Worm (Caenorhabditis elegans) whole organism, L4 larva: Measurements from ENCODE around the gene npp-15.

Experiments used
- F26F4.8 ChIP-seq: fragments of 200-800 bp; sonication (Bioruptor generic); conservative IDR thresholded peaks from 2 replicates; pipeline ENCODE4 v1.3.6; 2022; ENCODE audit warnings: missing genetic modification characterization, missing compliant biosample characterization
- F37D6.2 ChIP-seq: sonication (generic microtip); optimal IDR thresholded peaks from 2 replicates; lab custom pipeline; 2016; ENCODE audit warnings: mild to moderate bottlenecking, missing genetic modification characterization, missing compliant biosample characterization
- F44E2.7 ChIP-seq: fragments of 200-800 bp; sonication (Bioruptor generic); IDR thresholded peaks from 2 replicates; pipeline ENCODE4 v2.1.2; 2022; ENCODE audit warnings: missing genetic modification characterization, missing compliant biosample characterization
- F49E8.2 ChIP-seq: sonication (generic microtip); optimal IDR thresholded peaks from 2 replicates; lab custom pipeline; 2016; ENCODE audit warnings: missing compliant biosample characterization, mild to moderate bottlenecking, missing genetic modification characterization, borderline replicate concordance
- Y75B8A.6 ChIP-seq: fragments of 200-800 bp; sonication (Bioruptor generic); IDR thresholded peaks from 2 replicates; pipeline ENCODE4 v1.3.6; 2022; ENCODE audit warnings: missing genetic modification reagents, missing genetic modification characterization, missing compliant biosample characterization
- ZK337.2 ChIP-seq: fragments of 200-800 bp; sonication (Bioruptor generic); IDR thresholded peaks from 2 replicates; pipeline ENCODE4 v1.3.6; 2022; ENCODE audit warnings: missing genetic modification reagents, missing genetic modification characterization, missing compliant biosample characterization
- aha-1 ChIP-seq: fragments of 150-350 bp; peaks from one replicate; lab custom pipeline; 2014; ENCODE audit warnings: missing biosample characterization, missing genetic modification characterization
- aly-2 ChIP-seq: sonication (generic microtip); optimal IDR thresholded peaks from 2 replicates; lab custom pipeline; 2018; ENCODE audit warnings: missing biosample characterization, missing genetic modification characterization
- arid-1 ChIP-seq: fragments of 200-800 bp; sonication (Bioruptor generic); conservative IDR thresholded peaks from 2 replicates; pipeline ENCODE4 v1.3.6; 2022; ENCODE audit warnings: missing genetic modification reagents, missing genetic modification characterization, missing compliant biosample characterization
- ceh-20 ChIP-seq: fragments of 200-800 bp; sonication (Bioruptor generic); IDR thresholded peaks from 2 replicates; pipeline ENCODE4 v1.3.6; 2022; ENCODE audit warnings: missing genetic modification reagents, missing genetic modification characterization, missing compliant biosample characterization
- cey-2 ChIP-seq: sonication (generic microtip); optimal IDR thresholded peaks from 3 replicates; lab custom pipeline; 2017; ENCODE audit warnings: missing genetic modification characterization, mild to moderate bottlenecking, missing compliant biosample characterization, antibody characterized with exemption, borderline replicate concordance; ENCODE audit not compliant: insufficient read depth
- daf-12 ChIP-seq: fragments of 150-350 bp; optimal IDR thresholded peaks from 2 replicates; lab custom pipeline; 2014; ENCODE audit warnings: missing biosample characterization, missing genetic modification reagents, missing genetic modification characterization
- daf-16 ChIP-seq, 3 experiments: sonication (generic microtip); optimal IDR thresholded peaks; 2 replicates each; lab custom pipeline; 2016 to 2017; ENCODE audit warnings: missing genetic modification characterization in 3 of 3, missing genetic modification reagents in 3 of 3, mild to moderate bottlenecking in 2 of 3, missing compliant biosample characterization in 2 of 3, missing biosample characterization in 1 of 3, moderate library complexity in 1 of 3
- daf-19 ChIP-seq: fragments of 200-800 bp; sonication (Bioruptor generic); conservative IDR thresholded peaks from 2 replicates; pipeline ENCODE4 v1.3.6; 2022; ENCODE audit warnings: missing genetic modification characterization, missing compliant biosample characterization
- daf-8 ChIP-seq: fragments of 200-800 bp; sonication (Bioruptor generic); IDR thresholded peaks from 2 replicates; pipeline ENCODE4 v1.3.6; 2022; ENCODE audit warnings: missing genetic modification characterization, missing compliant biosample characterization
- dmd-6 ChIP-seq: fragments of 200-800 bp; sonication (Bioruptor generic); IDR thresholded peaks from 2 replicates; pipeline ENCODE4 v1.3.6; 2022; ENCODE audit warnings: missing genetic modification reagents, missing genetic modification characterization, missing compliant biosample characterization
- dmd-8 ChIP-seq: fragments of 200-800 bp; sonication (Bioruptor generic); IDR thresholded peaks from 2 replicates; pipeline ENCODE4 v1.3.6; 2022; ENCODE audit warnings: missing genetic modification characterization, missing compliant biosample characterization
- dve-1 ChIP-seq: sonication (generic microtip); optimal IDR thresholded peaks from 2 replicates; lab custom pipeline; 2017; ENCODE audit warnings: antibody characterized with exemption, mild to moderate bottlenecking, missing genetic modification characterization, missing compliant biosample characterization; ENCODE audit not compliant: insufficient read depth
- egl-27 ChIP-seq: sonication (generic microtip); optimal IDR thresholded peaks from 3 replicates; lab custom pipeline; 2017; ENCODE audit warnings: missing biosample characterization, missing genetic modification reagents, missing genetic modification characterization
- egl-43 ChIP-seq: fragments of 200-800 bp; sonication (Bioruptor generic); IDR thresholded peaks from 2 replicates; pipeline ENCODE4 v1.3.6; 2022; ENCODE audit warnings: missing genetic modification reagents, missing genetic modification characterization, missing compliant biosample characterization
- lim-7 ChIP-seq: fragments of 200-800 bp; sonication (Bioruptor generic); IDR thresholded peaks from 2 replicates; pipeline ENCODE4 v1.3.6; 2022; ENCODE audit warnings: missing genetic modification characterization, missing compliant biosample characterization
- lin-1 ChIP-seq: fragments of 200-800 bp; sonication (Bioruptor generic); IDR thresholded peaks from 2 replicates; pipeline ENCODE4 v1.3.6; 2022; ENCODE audit warnings: missing genetic modification reagents, missing genetic modification characterization, missing compliant biosample characterization
- lin-29 ChIP-seq: fragments of 200-800 bp; sonication (Bioruptor generic); IDR thresholded peaks from 2 replicates; pipeline ENCODE4 v1.3.6; 2022; ENCODE audit warnings: missing genetic modification reagents, missing genetic modification characterization, missing compliant biosample characterization
- lin-38 ChIP-seq: fragments of 200-800 bp; sonication (Bioruptor generic); IDR thresholded peaks from 2 replicates; pipeline ENCODE4 v1.3.6; 2022; ENCODE audit warnings: missing genetic modification reagents, missing genetic modification characterization, missing compliant biosample characterization
- lin-39 ChIP-seq: fragments of 150-350 bp; optimal IDR thresholded peaks from 2 replicates; lab custom pipeline; 2014; ENCODE audit warnings: missing biosample characterization, missing genetic modification reagents, missing genetic modification characterization
- lir-3 ChIP-seq: sonication (generic microtip); optimal IDR thresholded peaks from 2 replicates; lab custom pipeline; 2016; ENCODE audit warnings: mild to moderate bottlenecking, missing genetic modification characterization, missing compliant biosample characterization
- madf-9 ChIP-seq: fragments of 200-800 bp; sonication (Bioruptor generic); conservative IDR thresholded peaks from 2 replicates; pipeline ENCODE4 v1.3.6; 2022; ENCODE audit warnings: missing genetic modification reagents, missing genetic modification characterization, missing compliant biosample characterization
- mdl-1 ChIP-seq, 2 experiments: fragments of 150-350 bp in 1 of 2; sonication (generic microtip) in 1 of 2; optimal IDR thresholded peaks; 2 replicates each; lab custom pipeline; 2014 to 2017; ENCODE audit warnings: missing biosample characterization in 2 of 2, missing genetic modification characterization in 2 of 2
- mep-1 ChIP-seq: fragments of 150-350 bp; sonication (generic microtip); optimal IDR thresholded peaks from 3 replicates; lab custom pipeline; 2014; ENCODE audit warnings: missing biosample characterization, missing genetic modification characterization
- mes-2 ChIP-seq: sonication (generic microtip); optimal IDR thresholded peaks from 2 replicates; lab custom pipeline; 2016; ENCODE audit warnings: missing genotype, mild to moderate bottlenecking, missing genetic modification characterization, missing compliant biosample characterization; ENCODE audit not compliant: poor library complexity, severe bottlenecking
- nhr-10 ChIP-seq: fragments of 150-350 bp; optimal IDR thresholded peaks from 2 replicates; lab custom pipeline; 2014; ENCODE audit warnings: missing biosample characterization, missing genetic modification characterization
- nhr-11 ChIP-seq: fragments of 150-350 bp; optimal IDR thresholded peaks from 2 replicates; lab custom pipeline; 2014; ENCODE audit warnings: missing biosample characterization, missing genetic modification characterization
- nhr-237 ChIP-seq: sonication (generic microtip); optimal IDR thresholded peaks from 2 replicates; lab custom pipeline; 2017; ENCODE audit warnings: missing biosample characterization, missing genetic modification characterization
- nhr-25 ChIP-seq: sonication (generic microtip); optimal IDR thresholded peaks from 2 replicates; lab custom pipeline; 2017; ENCODE audit warnings: missing genetic modification characterization, mild to moderate bottlenecking, missing compliant biosample characterization, antibody characterized with exemption, moderate library complexity, borderline replicate concordance; ENCODE audit not compliant: insufficient read depth
- nhr-41 ChIP-seq: fragments of 200-800 bp; sonication (Bioruptor generic); IDR thresholded peaks from 2 replicates; pipeline ENCODE4 v1.3.6; 2022; ENCODE audit warnings: missing genetic modification reagents, missing genetic modification characterization, missing compliant biosample characterization
- nhr-42 ChIP-seq: fragments of 200-800 bp; sonication (Bioruptor generic); IDR thresholded peaks from 2 replicates; pipeline ENCODE4 v1.3.6; 2022; ENCODE audit warnings: missing genetic modification characterization, missing compliant biosample characterization
- nhr-48 ChIP-seq: sonication (generic microtip); optimal IDR thresholded peaks from 2 replicates; lab custom pipeline; 2016; ENCODE audit warnings: mild to moderate bottlenecking, missing genetic modification characterization, missing compliant biosample characterization
- nhr-76 ChIP-seq: fragments of 150-350 bp; optimal IDR thresholded peaks from 2 replicates; lab custom pipeline; 2014; ENCODE audit warnings: missing biosample characterization, missing genetic modification characterization
- pqm-1 ChIP-seq: sonication (generic microtip); optimal IDR thresholded peaks from 2 replicates; lab custom pipeline; 2017; ENCODE audit warnings: missing biosample characterization, missing genetic modification characterization
- rbr-2 ChIP-seq: sonication (generic microtip); optimal IDR thresholded peaks from 2 replicates; lab custom pipeline; 2016; ENCODE audit warnings: missing genotype, missing genetic modification characterization, missing compliant biosample characterization
- skn-1 ChIP-seq: fragments of 150-350 bp; optimal IDR thresholded peaks from 2 replicates; lab custom pipeline; 2014; ENCODE audit warnings: missing biosample characterization, missing genetic modification characterization
- snpc-1.2 ChIP-seq: fragments of 200-800 bp; sonication (Bioruptor generic); IDR thresholded peaks from 2 replicates; pipeline ENCODE4 v1.3.6; 2022; ENCODE audit warnings: missing genetic modification reagents, missing genetic modification characterization, missing compliant biosample characterization
- spr-1 ChIP-seq: sonication (generic microtip); optimal IDR thresholded peaks from 2 replicates; lab custom pipeline; 2016; ENCODE audit warnings: mild to moderate bottlenecking, missing genetic modification characterization, missing compliant biosample characterization
- spr-3 ChIP-seq: fragments of 200-800 bp; sonication (Bioruptor generic); optimal IDR thresholded peaks from 2 replicates; lab custom pipeline; 2018; ENCODE audit warnings: mild to moderate bottlenecking, missing genetic modification characterization, missing compliant biosample characterization
- unc-39 ChIP-seq: sonication (generic microtip); optimal IDR thresholded peaks from 2 replicates; lab custom pipeline; 2017; ENCODE audit warnings: missing biosample characterization, missing genetic modification characterization
- zfp-2 ChIP-seq: sonication (generic microtip); optimal IDR thresholded peaks from 2 replicates; lab custom pipeline; 2016; ENCODE audit warnings: mild to moderate bottlenecking, missing genetic modification characterization, missing compliant biosample characterization
- ztf-11 ChIP-seq: fragments of 150-350 bp; optimal IDR thresholded peaks from 2 replicates; lab custom pipeline; 2014; ENCODE audit warnings: missing biosample characterization, missing genetic modification characterization
- ztf-7 ChIP-seq: fragments of 150-350 bp; optimal IDR thresholded peaks from 2 replicates; lab custom pipeline; 2014; ENCODE audit warnings: missing biosample characterization, missing genetic modification characterization

Gene npp-15

DNA sequence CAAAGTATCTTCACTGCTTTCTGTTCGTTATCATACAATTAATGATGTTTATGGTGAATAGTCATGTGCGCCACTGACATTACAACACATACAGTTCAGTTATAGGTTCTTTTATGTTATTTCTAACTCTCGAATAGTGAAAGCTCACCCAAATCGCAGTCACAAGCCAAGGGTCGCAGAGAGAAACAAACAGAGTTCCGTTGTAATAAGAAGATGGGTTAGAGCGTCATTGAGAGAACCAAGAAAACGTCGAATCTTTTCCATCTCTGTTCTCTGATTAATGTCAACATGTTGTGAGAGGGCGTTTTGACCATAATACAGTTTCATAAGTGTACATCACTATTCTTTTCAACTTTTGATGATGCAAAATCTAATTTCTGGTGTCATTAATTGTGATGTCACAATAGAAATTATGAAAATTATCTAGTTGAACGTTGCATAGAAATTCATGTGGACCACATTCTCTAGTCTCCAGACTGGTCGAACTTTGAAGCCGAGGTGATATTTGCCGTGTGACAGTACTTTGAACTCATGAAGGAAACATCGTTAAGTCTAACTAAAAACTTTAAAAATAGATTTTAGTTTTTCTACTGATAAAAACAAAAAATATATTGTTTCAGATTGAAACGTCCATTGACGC, 45.2 kb downstream of the npp-15 start (continued):
- TF ChIP-seq lin-38 (GFP tag; lab: Robert Waterston, UW) (0 out of 2 replicates have a peak, but pooled peaks have one; percentile 11), lin-29 (GFP tag; lab: Robert Waterston, UW) (no peak), dmd-6 (GFP tag; lab: Robert Waterston, UW) (peak; percentile 32; the same call in 1 of the 2 replicates), lir-3 (no peak), nhr-42 (GFP tag; lab: Robert Waterston, UW) (no peak), lin-39 (no peak), nhr-48 (no peak), F37D6.2 (tag; lab: Kevin White, UChicago) (no peak)

DNA sequence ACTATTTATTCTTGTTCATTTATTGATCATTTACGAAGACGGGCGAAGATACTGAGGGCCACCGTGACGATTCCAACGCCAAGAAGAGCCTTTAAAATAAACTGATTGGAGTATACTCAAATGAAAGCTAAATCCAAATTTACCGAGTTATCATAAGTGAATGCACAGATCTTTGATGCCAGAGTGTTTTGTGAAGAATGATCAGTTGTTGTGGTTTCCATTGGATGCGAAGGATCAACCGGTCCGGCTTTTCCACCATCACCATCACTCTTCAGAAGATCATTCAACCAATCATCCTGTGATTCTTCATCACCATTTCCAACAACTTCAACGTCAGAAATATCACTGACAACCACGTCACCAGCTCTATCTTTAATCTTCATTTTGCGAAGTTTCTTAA, 48.4 kb downstream of the npp-15 start:
- TF ChIP-seq lin-38 (GFP tag; lab: Robert Waterston, UW) (peak; percentile 44; the same call in 1 of the 2 replicates), dve-1 (tag; lab: Kevin White, UChicago) (peak; percentile 19), nhr-10 (tag; lab: Kevin White, UChicago) (no peak), daf-8 (GFP tag; lab: Robert Waterston, UW) (no peak), mdl-1 (tag; optimal IDR thresholded peaks at IDR 0.05; lab: Kevin White, UChicago) (no peak), unc-39 (tag; lab: Kevin White, UChicago) (no peak), daf-19 (GFP tag; lab: Robert Waterston, UW) (no peak), F26F4.8 (GFP tag; lab: Robert Waterston, UW) (no peak), cey-2 (tag; lab: Kevin White, UChicago) (no peak), F44E2.7 (GFP tag; lab: Robert Waterston, UW) (no peak), nhr-11 (tag; lab: Kevin White, UChicago) (no peak), mep-1 (peak; percentile 1), Y75B8A.6 (GFP tag; lab: Robert Waterston, UW) (0 out of 2 replicates have a peak, but pooled peaks have one; percentile 53), ztf-11 (no peak), daf-12 (no peak), snpc-1.2 (GFP tag; lab: Robert Waterston, UW) (no peak; the same call in 1 of the 2 replicates), arid-1 (GFP tag; lab: Robert Waterston, UW) (no peak), lin-1 (GFP tag; lab: Robert Waterston, UW) (no peak), ztf-7 (tag; lab: Kevin White, UChicago) (no peak), nhr-237 (tag; lab: Kevin White, UChicago) (no peak), madf-9 (GFP tag; lab: Robert Waterston, UW) (no peak), daf-16 (GFP tag; optimal IDR thresholded peaks at IDR 0.05; lab: Kevin White, UChicago) (no peak), daf-16 (tag; optimal IDR thresholded peaks at IDR 0.05; lab: Kevin White, UChicago) (no peak), nhr-76 (no peak), lim-7 (no peak), zfp-2 (tag; lab: Kevin White, UChicago) (no peak), ceh-20 (GFP tag; lab: Robert Waterston, UW) (no peak), nhr-25 (tag; lab: Kevin White, UChicago) (no peak), aha-1 (tag; lab: Kevin White, UChicago) (no peak), mes-2 (tag; lab: Kevin White, UChicago) (peak; percentile 29), rbr-2 (tag; lab: Kevin White, UChicago) (no peak), egl-27 (tag; lab: Kevin White, UChicago) (no peak), ZK337.2 (GFP tag; lab: Robert Waterston, UW) (no peak), dmd-8 (0 out of 2 replicates have a peak, but pooled peaks have one; percentile 39), pqm-1 (tag; lab: Kevin White, UChicago) (no peak), nhr-41 (GFP tag; lab: Robert Waterston, UW) (no peak), F49E8.2 (tag; lab: Kevin White, UChicago) (no peak), aly-2 (tag; lab: Kevin White, UChicago) (no peak), skn-1 (tag; lab: Kevin White, UChicago) (no peak), spr-1 (tag; lab: Kevin White, UChicago) (no peak), lin-39 (no peak), egl-43 (peak; percentile 51; the same call in 1 of the 2 replicates), spr-3 (GFP tag; lab: Kevin White, UChicago) (no peak)
